Fruit fly (Drosophila melanogaster): Measurements from ENCODE around the gene phu.

Gene phu

dm6 chr3R:9527907-9528842, 33.6 kb downstream of the phu start (continued):
- peak; percentile 51 for TF ChIP-seq gcm2 (GFP tag; optimal IDR thresholded peaks at IDR 0.05)
- no peak for TF ChIP-seq Dfd (GFP tag; optimal IDR thresholded peaks at IDR 0.05)
- TF ChIP-seq CG15269 (tag; optimal IDR thresholded peaks at IDR 0.05): peak; percentile 87
- peak; percentile 82 for TF ChIP-seq fd96Cb (tag; optimal IDR thresholded peaks at IDR 0.05)
- peak; percentile 87; the same call in 2 of the 3 replicates for TF ChIP-seq so (GFP tag; IDR thresholded peaks at IDR 0.05)
- TF ChIP-seq slp2 (GFP tag; optimal IDR thresholded peaks at IDR 0.05): peak; percentile 74
- peak; percentile 90 for TF ChIP-seq CG6175 (GFP tag; IDR thresholded peaks at IDR 0.05)
- peak; percentile 71 for TF ChIP-seq CG12391 (tag; optimal IDR thresholded peaks at IDR 0.05)
- TF ChIP-seq fu2 (GFP tag; optimal IDR thresholded peaks at IDR 0.05): peak; percentile 78
- peak; percentile 88 for TF ChIP-seq emc (GFP tag; optimal IDR thresholded peaks at IDR 0.05)
- TF ChIP-seq CG11085 (GFP tag; IDR thresholded peaks at IDR 0.05): peak; percentile 93
- peak; percentile 88 for TF ChIP-seq gem (tag; optimal IDR thresholded peaks at IDR 0.05)
- peak; percentile 88 for TF ChIP-seq CG11696 (GFP tag; IDR thresholded peaks at IDR 0.05)
- peak; percentile 95 for TF ChIP-seq dysf (GFP tag; IDR thresholded peaks at IDR 0.05)
- no peak for TF ChIP-seq Dp (GFP tag; optimal IDR thresholded peaks at IDR 0.05)
- TF ChIP-seq bcd (GFP tag; optimal IDR thresholded peaks at IDR 0.05): peak; percentile 92
- TF ChIP-seq CG9727 (GFP tag; optimal IDR thresholded peaks at IDR 0.05): peak; percentile 90
- peak; percentile 85 for TF ChIP-seq Max (GFP tag; optimal IDR thresholded peaks at IDR 0.05)
- TF ChIP-seq seq (GFP tag; IDR thresholded peaks at IDR 0.05): peak; percentile 72
- TF ChIP-seq Taf1 (GFP tag; IDR thresholded peaks at IDR 0.05): peak; percentile 89
- peak; percentile 95 for TF ChIP-seq CG12071 (GFP tag; optimal IDR thresholded peaks at IDR 0.05)
- peak; percentile 77 for TF ChIP-seq CG8924 (tag; optimal IDR thresholded peaks at IDR 0.05)
- peak; percentile 84 for TF ChIP-seq NC2β (GFP tag; optimal IDR thresholded peaks at IDR 0.05)
- TF ChIP-seq odd (GFP tag; optimal IDR thresholded peaks at IDR 0.05): peak; percentile 73
- peak; percentile 88 for TF ChIP-seq ci (GFP tag; IDR thresholded peaks at IDR 0.05)
- peak; percentile 96 for TF ChIP-seq CG3281 (GFP tag; optimal IDR thresholded peaks at IDR 0.05)
- TF ChIP-seq CG12744 (GFP tag; optimal IDR thresholded peaks at IDR 0.05): peak; percentile 75
- peak; percentile 69 for TF ChIP-seq Adf1 (GFP tag; IDR thresholded peaks at IDR 0.05)
- TF ChIP-seq CG33557 (GFP tag; optimal IDR thresholded peaks at IDR 0.05): no peak
- TF ChIP-seq jigr1 (GFP tag; IDR thresholded peaks at IDR 0.05): peak; percentile 66; the same call in 1 of the 3 replicates
- peak; percentile 93 for TF ChIP-seq cwo (GFP tag; optimal IDR thresholded peaks at IDR 0.05)
- TF ChIP-seq Kr (GFP tag; optimal IDR thresholded peaks at IDR 0.05): no peak
- TF ChIP-seq D19A (tag; optimal IDR thresholded peaks at IDR 0.05): no peak
- peak; percentile 64 for TF ChIP-seq CG10267 (tag; optimal IDR thresholded peaks at IDR 0.05)
- TF ChIP-seq bowl (GFP tag; IDR thresholded peaks at IDR 0.05): peak; percentile 68; the same call in 1 of the 2 replicates
- peak; percentile 78 for TF ChIP-seq fd3F (GFP tag; optimal IDR thresholded peaks at IDR 0.05)
- TF ChIP-seq CG17829 (tag; optimal IDR thresholded peaks at IDR 0.05): peak; percentile 74
- no peak for TF ChIP-seq z (GFP tag; IDR thresholded peaks at IDR 0.05)
- no peak for TF ChIP-seq CG2129 (GFP tag; IDR thresholded peaks at IDR 0.05; ENCODE audit: partially characterized antibody)
- TF ChIP-seq CG9817 (tag; optimal IDR thresholded peaks at IDR 0.05): peak; percentile 90
- TF ChIP-seq CG9437 (GFP tag; optimal IDR thresholded peaks at IDR 0.05): peak; percentile 61
- peak; percentile 86 for TF ChIP-seq exex (tag; optimal IDR thresholded peaks at IDR 0.05)
- TF ChIP-seq az2 (GFP tag; optimal IDR thresholded peaks at IDR 0.05): peak; percentile 74
- TF ChIP-seq sob (GFP tag; IDR thresholded peaks at IDR 0.05): peak; percentile 95
- peak; percentile 55 for TF ChIP-seq Mes4 (GFP tag; optimal IDR thresholded peaks at IDR 0.05)
- no peak for TF ChIP-seq stwl (tag; optimal IDR thresholded peaks at IDR 0.05)
- TF ChIP-seq CG1233 (GFP tag; optimal IDR thresholded peaks at IDR 0.05): peak; percentile 89
- peak; percentile 58 for TF ChIP-seq ro (GFP tag; IDR thresholded peaks at IDR 0.05)
- TF ChIP-seq CG7271 (tag; optimal IDR thresholded peaks at IDR 0.05): peak; percentile 17
